Fruit fly (Drosophila melanogaster): ENCODE measurements around the gene CG9686.

- no peak for TF ChIP-seq bcd (GFP tag; optimal IDR thresholded peaks at IDR 0.05)
- TF ChIP-seq kah (GFP tag; optimal IDR thresholded peaks at IDR 0.05): no peak
- no peak for TF ChIP-seq bab2 (GFP tag; optimal IDR thresholded peaks at IDR 0.05)
- no peak for TF ChIP-seq nmo (GFP tag; optimal IDR thresholded peaks at IDR 0.05)
- no peak for TF ChIP-seq CG11093 (GFP tag; IDR thresholded peaks at IDR 0.05)
- TF ChIP-seq CG8944 (GFP tag; optimal IDR thresholded peaks at IDR 0.05): no peak
- TF ChIP-seq sqz (GFP tag; optimal IDR thresholded peaks at IDR 0.05): no peak
- no peak for TF ChIP-seq CkIIα-i1 (GFP tag; IDR thresholded peaks at IDR 0.05)
- TF ChIP-seq CG9609 (GFP tag; optimal IDR thresholded peaks at IDR 0.05): no peak
- TF ChIP-seq CG16779 (GFP tag; IDR thresholded peaks at IDR 0.05): no peak
- no peak for TF ChIP-seq CG33557 (GFP tag; optimal IDR thresholded peaks at IDR 0.05)
- TF ChIP-seq CG17361 (GFP tag; IDR thresholded peaks at IDR 0.05): no peak
- TF ChIP-seq Lhr (GFP tag; optimal IDR thresholded peaks at IDR 0.05): no peak
- no peak for TF ChIP-seq CG8281 (tag; optimal IDR thresholded peaks at IDR 0.05)
These were observed 32.1 kb upstream of the CG9686 start for dm6 chrX:9847529-9847928.

Measured in whole organism, embryonic.